Worm (Caenorhabditis elegans) whole organism, L4 larva: ENCODE results near the gene clec-148.

Source experiments
- F10B5.3 ChIP-seq: sonication (generic microtip); optimal IDR thresholded peaks from 2 replicates; lab custom pipeline; 2016; ENCODE audit warnings: mild to moderate bottlenecking, missing genetic modification characterization, missing compliant biosample characterization
- F49E8.2 ChIP-seq: sonication (generic microtip); optimal IDR thresholded peaks from 2 replicates; lab custom pipeline; 2016; ENCODE audit warnings: missing compliant biosample characterization, mild to moderate bottlenecking, missing genetic modification characterization, borderline replicate concordance
- ZK337.2 ChIP-seq: fragments of 200-800 bp; sonication (Bioruptor generic); IDR thresholded peaks from 2 replicates; pipeline ENCODE4 v1.3.6; 2022; ENCODE audit warnings: missing genetic modification reagents, missing genetic modification characterization, missing compliant biosample characterization
- ZK546.5 ChIP-seq, 2 experiments: sonication (generic microtip); optimal IDR thresholded peaks; 2 replicates each; lab custom pipeline; 2017; ENCODE audit warnings: missing biosample characterization in 2 of 2, missing genetic modification characterization in 2 of 2
- aha-1 ChIP-seq: fragments of 150-350 bp; peaks from one replicate; lab custom pipeline; 2014; ENCODE audit warnings: missing biosample characterization, missing genetic modification characterization
- aly-2 ChIP-seq: sonication (generic microtip); optimal IDR thresholded peaks from 2 replicates; lab custom pipeline; 2018; ENCODE audit warnings: missing biosample characterization, missing genetic modification characterization
- attf-4 ChIP-seq: sonication (generic microtip); optimal IDR thresholded peaks from 3 replicates; lab custom pipeline; 2017; ENCODE audit warnings: missing biosample characterization, missing genetic modification characterization
- ceh-20 ChIP-seq: fragments of 200-800 bp; sonication (Bioruptor generic); IDR thresholded peaks from 2 replicates; pipeline ENCODE4 v1.3.6; 2022; ENCODE audit warnings: missing genetic modification reagents, missing genetic modification characterization, missing compliant biosample characterization
- ceh-32 ChIP-seq: sonication (generic microtip); optimal IDR thresholded peaks from 2 replicates; lab custom pipeline; 2016; ENCODE audit warnings: mild to moderate bottlenecking, missing genetic modification characterization, missing compliant biosample characterization; ENCODE audit not compliant: poor library complexity
- ceh-82 ChIP-seq: sonication (generic microtip); optimal IDR thresholded peaks from 2 replicates; lab custom pipeline; 2017; ENCODE audit warnings: missing biosample characterization, missing genetic modification characterization
- daf-16 ChIP-seq, 3 experiments: sonication (generic microtip); optimal IDR thresholded peaks; 2 replicates each; lab custom pipeline; 2016 to 2017; ENCODE audit warnings: missing genetic modification characterization in 3 of 3, missing genetic modification reagents in 3 of 3, mild to moderate bottlenecking in 2 of 3, missing compliant biosample characterization in 2 of 3, missing biosample characterization in 1 of 3, moderate library complexity in 1 of 3
- daf-8 ChIP-seq: fragments of 200-800 bp; sonication (Bioruptor generic); IDR thresholded peaks from 2 replicates; pipeline ENCODE4 v1.3.6; 2022; ENCODE audit warnings: missing genetic modification characterization, missing compliant biosample characterization
- dmd-8 ChIP-seq: fragments of 200-800 bp; sonication (Bioruptor generic); IDR thresholded peaks from 2 replicates; pipeline ENCODE4 v1.3.6; 2022; ENCODE audit warnings: missing genetic modification characterization, missing compliant biosample characterization
- egl-43 ChIP-seq: fragments of 200-800 bp; sonication (Bioruptor generic); IDR thresholded peaks from 2 replicates; pipeline ENCODE4 v1.3.6; 2022; ENCODE audit warnings: missing genetic modification reagents, missing genetic modification characterization, missing compliant biosample characterization
- hmg-1.1 ChIP-seq: fragments of 200-800 bp; sonication (Bioruptor generic); IDR thresholded peaks from 2 replicates; pipeline ENCODE4 v1.3.6; 2022; ENCODE audit warnings: missing genetic modification reagents, missing genetic modification characterization, missing compliant biosample characterization
- lin-13 ChIP-seq: fragments of 150-350 bp; optimal IDR thresholded peaks from 2 replicates; lab custom pipeline; 2014; ENCODE audit warnings: missing biosample characterization, missing genetic modification reagents, missing genetic modification characterization
- lin-38 ChIP-seq: fragments of 200-800 bp; sonication (Bioruptor generic); IDR thresholded peaks from 2 replicates; pipeline ENCODE4 v1.3.6; 2022; ENCODE audit warnings: missing genetic modification reagents, missing genetic modification characterization, missing compliant biosample characterization
- madf-5 ChIP-seq, 2 experiments: fragments of 200-800 bp; sonication (Bioruptor generic); IDR thresholded peaks; 2 replicates each; pipeline ENCODE4 v1.3.6; 2022; ENCODE audit warnings: missing compliant biosample characterization in 2 of 2, missing genetic modification characterization in 2 of 2
- nhr-102 ChIP-seq: sonication (generic microtip); optimal IDR thresholded peaks from 2 replicates; lab custom pipeline; 2016; ENCODE audit warnings: mild to moderate bottlenecking, missing genetic modification characterization, moderate library complexity, missing compliant biosample characterization
- nhr-11 ChIP-seq: fragments of 150-350 bp; optimal IDR thresholded peaks from 2 replicates; lab custom pipeline; 2014; ENCODE audit warnings: missing biosample characterization, missing genetic modification characterization
- sdz-12 ChIP-seq: fragments of 200-800 bp; sonication (Bioruptor generic); optimal IDR thresholded peaks from 2 replicates; lab custom pipeline; 2018; ENCODE audit warnings: mild to moderate bottlenecking, missing genetic modification characterization, missing compliant biosample characterization
- set-16 ChIP-seq: fragments of 200-800 bp; sonication (Bioruptor generic); IDR thresholded peaks from 2 replicates; pipeline ENCODE4 v1.3.6; 2022; ENCODE audit warnings: missing genetic modification reagents, missing genetic modification characterization, missing compliant biosample characterization
- snpc-1.2 ChIP-seq: fragments of 200-800 bp; sonication (Bioruptor generic); IDR thresholded peaks from 2 replicates; pipeline ENCODE4 v1.3.6; 2022; ENCODE audit warnings: missing genetic modification reagents, missing genetic modification characterization, missing compliant biosample characterization
- spr-3 ChIP-seq: fragments of 200-800 bp; sonication (Bioruptor generic); optimal IDR thresholded peaks from 2 replicates; lab custom pipeline; 2018; ENCODE audit warnings: mild to moderate bottlenecking, missing genetic modification characterization, missing compliant biosample characterization
- tag-97 ChIP-seq: fragments of 200-800 bp; sonication (Bioruptor generic); IDR thresholded peaks from 2 replicates; pipeline ENCODE4 v1.3.6; 2022; ENCODE audit warnings: missing genetic modification characterization, missing compliant biosample characterization
- unc-130 ChIP-seq: sonication (generic microtip); optimal IDR thresholded peaks from 2 replicates; lab custom pipeline; 2016; ENCODE audit warnings: missing genetic modification reagents, missing genetic modification characterization, missing compliant biosample characterization
- unc-62 ChIP-seq, 3 experiments: fragments of 150-350 bp in 1 of 3; sonication (generic microtip); optimal IDR thresholded peaks in 2 of 3; peaks in 1 of 3; 1 replicate in 1 of 3; 2 replicates in 2 of 3; lab custom pipeline; 2014 to 2017; ENCODE audit warnings: missing biosample characterization in 3 of 3, missing genetic modification characterization in 3 of 3, missing genetic modification reagents in 3 of 3, missing genotype in 1 of 3
- vab-7 ChIP-seq: fragments of 200-800 bp; sonication (Bioruptor generic); IDR thresholded peaks from 2 replicates; pipeline ENCODE4 v1.3.6; 2022; ENCODE audit warnings: missing genetic modification reagents, missing genetic modification characterization, missing compliant biosample characterization

Gene clec-148

DNA sequence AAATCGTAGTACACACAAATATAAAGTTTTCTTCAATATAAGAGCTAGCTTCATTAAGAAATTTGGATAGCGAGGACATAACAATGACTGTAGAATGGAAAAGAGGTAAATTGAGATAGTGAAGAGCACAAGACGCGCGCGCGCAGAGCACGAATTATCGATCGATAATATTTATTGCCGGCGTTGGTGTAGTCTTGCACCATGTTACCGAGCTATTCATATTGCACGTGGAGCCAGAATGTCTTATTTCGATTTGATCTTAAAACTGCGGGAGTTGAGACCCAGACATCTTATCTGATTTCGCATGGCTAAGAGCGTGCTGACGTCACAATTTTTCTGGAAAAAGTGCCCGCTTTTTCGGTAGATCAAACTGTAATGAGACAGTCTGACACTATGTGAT lies 6.2 kb downstream of the clec-148 start, which contains the start of gene F40G9.18:
Gene F40G9.18, minus strand, starts transcription at position 101 of the 400 bp plus-strand sequence.
- TF ChIP-seq unc-62 (GFP tag; optimal IDR thresholded peaks at IDR 0.05 in 1 of 2; lab: Kevin White, UChicago) (peak in 1 of 2 experiments; percentile 87), unc-62 (tag; optimal IDR thresholded peaks at IDR 0.05; lab: Kevin White, UChicago) (no peak), snpc-1.2 (GFP tag; lab: Robert Waterston, UW) (no peak), ceh-20 (GFP tag; lab: Robert Waterston, UW) (no peak)
- TF ChIP-seq, all 104 proteins: peak for 1

DNA sequence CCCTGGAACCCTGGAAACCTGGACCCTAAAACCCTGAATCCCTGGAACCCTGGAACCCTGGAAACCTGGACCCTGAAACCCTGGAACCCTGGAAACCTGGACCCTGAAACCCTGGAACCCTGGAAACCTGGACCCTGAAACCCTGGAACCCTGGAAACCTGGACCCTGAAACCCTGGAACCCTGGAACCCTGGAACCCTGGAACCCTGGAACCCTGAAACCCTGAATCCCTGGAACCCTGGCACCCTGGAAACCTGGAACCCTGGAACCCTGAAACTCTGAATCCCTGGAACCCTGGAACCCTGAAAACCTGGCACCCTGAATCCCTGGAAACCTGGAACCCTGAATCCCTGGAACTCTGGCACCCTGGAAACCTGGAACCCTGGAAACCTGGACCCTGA lies 7.3 kb downstream of the clec-148 start:
- peak; percentile 88 for TF ChIP-seq set-16

DNA sequence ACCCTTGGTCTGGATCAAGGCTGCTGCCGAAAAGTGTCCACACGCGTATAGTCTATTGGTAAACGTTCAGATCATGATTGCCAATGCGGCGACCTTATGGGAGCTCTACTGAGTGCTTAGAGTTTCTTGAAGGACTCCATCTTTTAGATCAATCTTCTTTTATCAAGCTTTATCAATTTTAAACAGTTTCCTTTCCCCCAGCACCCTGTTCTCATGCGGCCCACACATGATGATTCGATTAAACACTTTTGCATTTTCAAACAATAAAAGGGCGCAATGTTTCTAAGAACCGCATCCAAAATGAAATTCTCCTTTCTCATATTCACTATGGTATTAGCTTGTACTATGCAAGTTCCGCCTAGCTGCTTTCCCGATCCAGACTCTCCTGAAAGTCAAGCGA lies 10.2 kb downstream of the clec-148 start, which contains the start of gene F40G9.7:
Gene F40G9.7, plus strand, starts transcription at position 301 of the 400 bp plus-strand sequence.
- no peak for TF ChIP-seq ZK337.2 (GFP tag; lab: Robert Waterston, UW)
- peak; percentile 85 for TF ChIP-seq aha-1 (tag; lab: Kevin White, UChicago)
- TF ChIP-seq aly-2, result no peak
- TF ChIP-seq, all 104 proteins: peak for 1

DNA sequence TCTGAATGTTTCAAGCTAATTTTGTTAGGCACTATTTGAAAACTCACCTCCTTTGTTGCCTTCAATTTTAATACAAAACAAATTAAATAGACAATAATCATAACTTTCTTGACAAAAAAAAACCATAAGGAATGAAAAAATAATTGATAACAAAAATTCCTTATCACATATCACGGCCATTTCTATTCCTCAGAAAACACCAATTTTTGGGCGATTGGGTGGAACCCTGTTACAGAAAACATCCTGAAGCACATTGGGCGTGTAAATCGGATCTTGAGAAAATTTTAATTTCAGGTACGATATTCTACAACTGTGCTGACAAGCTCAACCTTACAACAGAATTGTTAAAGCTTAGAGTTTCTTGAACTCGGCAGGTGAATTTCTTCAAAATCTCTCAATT lies 10.9 kb downstream of the clec-148 start, which contains the start of gene F40G9.8:
Gene F40G9.8, minus strand, starts transcription at position 101 of the 400 bp plus-strand sequence.
- no peak for TF ChIP-seq ceh-32 (tag; lab: Kevin White, UChicago)
- no peak for TF ChIP-seq vab-7
- no peak for TF ChIP-seq spr-3 (GFP tag; lab: Kevin White, UChicago)
- TF ChIP-seq lin-38 (GFP tag; lab: Robert Waterston, UW), result no peak
- TF ChIP-seq, all 104 proteins: peak for 0

DNA sequence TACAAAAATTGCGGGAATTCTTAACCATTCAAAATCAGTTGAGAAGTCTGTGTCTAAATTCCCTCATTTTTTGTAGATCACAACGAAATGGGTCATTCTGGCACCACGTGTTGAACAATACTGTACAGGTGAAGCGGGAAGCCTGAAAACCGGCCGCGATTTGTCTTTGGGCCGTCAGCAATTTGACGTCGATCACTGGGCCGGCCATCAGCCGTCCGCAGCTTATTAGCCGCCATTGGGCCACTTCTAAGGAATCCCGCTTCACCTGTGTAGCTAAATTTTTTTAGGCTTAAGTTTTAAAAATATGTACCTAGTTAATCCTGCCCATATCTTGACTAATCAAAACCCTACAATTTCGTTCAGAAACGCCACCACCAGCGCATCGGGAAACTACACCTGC lies 16.0 kb downstream of the clec-148 start:
- TF ChIP-seq F10B5.3 (no peak), dmd-8 (GFP tag; lab: Robert Waterston, UW) (peak; percentile 10; the same call in 1 of the 2 replicates), nhr-11 (tag; lab: Kevin White, UChicago) (no peak), ceh-82 (no peak), daf-8 (0 out of 2 replicates have a peak, but pooled peaks have one; percentile 9), spr-3 (GFP tag; lab: Kevin White, UChicago) (no peak), F49E8.2 (tag; lab: Kevin White, UChicago) (no peak), unc-62 (GFP tag; optimal IDR thresholded peaks at IDR 0.05 in 1 of 2; lab: Kevin White, UChicago) (peak in 1 of 2 experiments; percentile 75), unc-62 (tag; optimal IDR thresholded peaks at IDR 0.05; lab: Kevin White, UChicago) (no peak), aha-1 (tag; lab: Kevin White, UChicago) (peak; percentile 95), set-16 (peak; percentile 26; the same call in 1 of the 2 replicates), nhr-102 (tag; lab: Kevin White, UChicago) (no peak), madf-5 (GFP tag; IDR thresholded peaks at IDR 0.05; lab: Robert Waterston, UW) (0 out of 4 replicates have a peak, but pooled peaks of 1 of the 2 experiments have one; percentile 35), hmg-1.1 (GFP tag; lab: Robert Waterston, UW) (no peak), egl-43 (peak; percentile 40; the same call in 1 of the 2 replicates), unc-130 (no peak), lin-13 (GFP tag; lab: Kevin White, UChicago) (no peak)

DNA sequence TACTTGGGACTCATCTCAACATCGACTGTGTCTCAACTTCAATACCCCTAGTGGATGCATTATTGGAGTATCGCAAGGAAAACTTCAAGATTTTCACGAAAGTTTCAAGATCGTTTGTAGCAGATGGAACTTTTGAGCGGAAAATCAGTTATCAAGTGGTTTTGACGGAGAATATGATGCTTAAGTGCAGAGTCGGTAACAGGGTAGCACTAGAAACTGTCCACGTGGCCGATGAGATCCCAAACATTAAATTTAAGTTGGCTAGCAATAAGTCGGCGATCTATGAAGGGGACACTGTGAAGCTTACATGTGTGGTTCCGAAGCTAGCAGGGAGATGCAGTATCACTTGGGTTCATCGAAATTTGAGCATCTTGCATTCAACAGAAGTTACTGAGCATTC lies 16.5 kb downstream of the clec-148 start:
- TF ChIP-seq ZK546.5 (tag; optimal IDR thresholded peaks at IDR 0.05; lab: Kevin White, UChicago) (no peak), sdz-12 (GFP tag; lab: Kevin White, UChicago) (no peak), daf-16 (GFP tag; optimal IDR thresholded peaks at IDR 0.05; lab: Kevin White, UChicago) (no peak), daf-16 (tag; optimal IDR thresholded peaks at IDR 0.05; lab: Kevin White, UChicago) (no peak), tag-97 (GFP tag; lab: Robert Waterston, UW) (no peak), unc-62 (GFP tag; optimal IDR thresholded peaks at IDR 0.05 in 1 of 2; lab: Kevin White, UChicago) (peak in 1 of 2 experiments; percentile 90), unc-62 (tag; optimal IDR thresholded peaks at IDR 0.05; lab: Kevin White, UChicago) (no peak), attf-4 (no peak)
